Fruit fly (Drosophila melanogaster) whole organism, embryonic: Measurements from ENCODE around the gene Prosbeta2.

Experiments
- Asciz ChIP-seq: fragments of 200-800 bp; sonication (Bioruptor generic); optimal IDR thresholded peaks from 2 replicates; lab custom pipeline; 2017; ENCODE audit warnings: missing biosample characterization, mild to moderate bottlenecking, missing genetic modification characterization, missing genetic modification reagents
- Atf6 ChIP-seq: fragments of 200-800 bp; sonication (Bioruptor generic); IDR thresholded peaks from 2 replicates; pipeline ENCODE4 v1.3.6; 2022; ENCODE audit warnings: missing biosample characterization, missing genetic modification characterization
- Blimp-1 ChIP-seq: fragments of 200-800 bp; sonication (Bioruptor generic); optimal IDR thresholded peaks from 3 replicates; lab custom pipeline; 2018; ENCODE audit warnings: missing biosample characterization, missing genetic modification characterization, mild to moderate bottlenecking, moderate library complexity, missing genetic modification reagents
- Bteb2 ChIP-seq: fragments of 200-800 bp; sonication (Bioruptor generic); optimal IDR thresholded peaks from 2 replicates; lab custom pipeline; 2016; ENCODE audit warnings: missing biosample characterization, missing genetic modification characterization
- CG11093 ChIP-seq: fragments of 200-800 bp; sonication (Bioruptor generic); IDR thresholded peaks from 3 replicates; pipeline ENCODE4 v1.3.6; 2022; ENCODE audit warnings: missing biosample characterization, missing genetic modification characterization
- CG15479 ChIP-seq: fragments of 200-800 bp; sonication (Bioruptor generic); optimal IDR thresholded peaks from 3 replicates; lab custom pipeline; 2019; ENCODE audit warnings: missing biosample characterization, mild to moderate bottlenecking, missing genetic modification characterization, moderate library complexity
- CG17912 ChIP-seq: fragments of 200-800 bp; sonication (Bioruptor generic); optimal IDR thresholded peaks from 2 replicates; lab custom pipeline; 2018; ENCODE audit warnings: missing biosample characterization, mild to moderate bottlenecking, missing genetic modification characterization
- CG1792 ChIP-seq: fragments of 200-800 bp; sonication (Bioruptor generic); optimal IDR thresholded peaks from 2 replicates; lab custom pipeline; 2016; ENCODE audit warnings: missing biosample characterization, missing genetic modification characterization
- CG18476 ChIP-seq: fragments of 200-800 bp; sonication (Bioruptor generic); optimal IDR thresholded peaks from 2 replicates; lab custom pipeline; 2016; ENCODE audit warnings: missing biosample characterization, mild to moderate bottlenecking, missing genetic modification characterization
- CG2116 ChIP-seq: fragments of 200-800 bp; sonication (Bioruptor generic); optimal IDR thresholded peaks from 3 replicates; lab custom pipeline; 2018; ENCODE audit warnings: missing biosample characterization, mild to moderate bottlenecking, missing genetic modification characterization
- CG31365 ChIP-seq: fragments of 200-800 bp; sonication (Bioruptor generic); optimal IDR thresholded peaks from 2 replicates; lab custom pipeline; 2018; ENCODE audit warnings: missing biosample characterization, mild to moderate bottlenecking, missing genetic modification characterization
- CG33213 ChIP-seq: fragments of 200-800 bp; sonication (Bioruptor generic); optimal IDR thresholded peaks from 3 replicates; lab custom pipeline; 2016; ENCODE audit warnings: missing biosample characterization, missing genetic modification characterization
- CG42726 ChIP-seq: fragments of 200-800 bp; sonication (Bioruptor generic); IDR thresholded peaks from 2 replicates; pipeline ENCODE4 v1.3.6; 2022; ENCODE audit warnings: missing biosample characterization, missing genetic modification characterization; ENCODE audit not compliant: partially characterized antibody
- CG4282 ChIP-seq: fragments of 200-800 bp; sonication (Bioruptor generic); optimal IDR thresholded peaks from 2 replicates; lab custom pipeline; 2016; ENCODE audit warnings: missing biosample characterization, missing genetic modification characterization
- CG7963 ChIP-seq: fragments of 200-800 bp; sonication (Bioruptor generic); IDR thresholded peaks from 3 replicates; pipeline ENCODE4 v1.3.6; 2022; ENCODE audit warnings: missing biosample characterization, missing genetic modification characterization; ENCODE audit not compliant: partially characterized antibody
- CrebB ChIP-seq: fragments of 200-800 bp; sonication (Bioruptor generic); optimal IDR thresholded peaks from 3 replicates; lab custom pipeline; 2018; ENCODE audit warnings: missing biosample characterization, mild to moderate bottlenecking, missing genetic modification characterization
- D ChIP-seq, 2 experiments: fragments of 200-800 bp in 1 of 2; fragments of >200 bp in 1 of 2; sonication (Bioruptor generic) in 1 of 2; optimal IDR thresholded peaks; 2 replicates in 1 of 2; 3 replicates in 1 of 2; lab custom pipeline; 2017; ENCODE audit warnings: mild to moderate bottlenecking in 1 of 2, missing biosample characterization in 1 of 2, missing genetic modification characterization in 1 of 2, missing genetic modification reagents in 1 of 2
- Dad ChIP-seq: fragments of 200-800 bp; sonication (Bioruptor generic); optimal IDR thresholded peaks from 3 replicates; lab custom pipeline; 2016; ENCODE audit warnings: missing biosample characterization, missing genetic modification characterization
- Dip3 ChIP-seq: fragments of 200-800 bp; sonication (Bioruptor generic); optimal IDR thresholded peaks from 3 replicates; lab custom pipeline; 2016; ENCODE audit warnings: missing biosample characterization, missing genetic modification characterization
- Ets65A ChIP-seq: fragments of 200-800 bp; sonication (Bioruptor generic); peaks from one replicate; lab custom pipeline; 2016; ENCODE audit warnings: missing biosample characterization, missing genetic modification characterization
- GATAe ChIP-seq: fragments of 200-800 bp; sonication (Bioruptor generic); conservative IDR thresholded peaks from 2 replicates; pipeline ENCODE4 v1.3.6; 2022; ENCODE audit warnings: missing biosample characterization, missing genetic modification characterization
- Hr51 ChIP-seq, 2 experiments: fragments of 200-800 bp; sonication (Bioruptor generic); optimal IDR thresholded peaks; 2 replicates in 1 of 2; 3 replicates in 1 of 2; lab custom pipeline; 2016 to 2018; ENCODE audit warnings: missing biosample characterization in 2 of 2, missing genetic modification characterization in 2 of 2, mild to moderate bottlenecking in 1 of 2, moderate library complexity in 1 of 2
- Oli ChIP-seq: fragments of 200-800 bp; sonication (Bioruptor generic); optimal IDR thresholded peaks from 2 replicates; lab custom pipeline; 2018; ENCODE audit warnings: missing biosample characterization, mild to moderate bottlenecking, missing genetic modification characterization, moderate library complexity
- Opbp ChIP-seq: fragments of 200-800 bp; sonication (Bioruptor generic); IDR thresholded peaks from 3 replicates; pipeline ENCODE4 v1.3.6; 2022; ENCODE audit warnings: missing biosample characterization, missing genetic modification characterization; ENCODE audit not compliant: partially characterized antibody
- Side ChIP-seq: fragments of 200-800 bp; sonication (Bioruptor generic); optimal IDR thresholded peaks from 2 replicates; lab custom pipeline; 2016; ENCODE audit warnings: missing biosample characterization, missing genetic modification characterization
- Six4 ChIP-seq: fragments of 200-800 bp; sonication (Bioruptor generic); optimal IDR thresholded peaks from 2 replicates; lab custom pipeline; 2016; ENCODE audit warnings: missing biosample characterization, missing genetic modification characterization
- Stat92E ChIP-seq, 3 experiments: fragments of >200 bp in 2 of 3; fragments of 200-800 bp in 1 of 3; sonication (Bioruptor generic) in 1 of 3; optimal IDR thresholded peaks; 2 replicates each; lab custom pipeline; 2017 to 2019; ENCODE audit warnings: missing biosample characterization in 3 of 3, missing genetic modification characterization in 3 of 3, mild to moderate bottlenecking in 1 of 3, moderate library complexity in 1 of 3
- abd-A ChIP-seq: fragments of 200-800 bp; sonication (Bioruptor generic); optimal IDR thresholded peaks from 3 replicates; lab custom pipeline; 2019; ENCODE audit warnings: missing biosample characterization, mild to moderate bottlenecking, missing genetic modification characterization, moderate library complexity
- bowl ChIP-seq: fragments of 200-800 bp; sonication (Bioruptor generic); IDR thresholded peaks from 2 replicates; pipeline ENCODE4 v1.3.6; 2022; ENCODE audit warnings: missing biosample characterization, missing genetic modification characterization
- cad ChIP-seq: fragments of >200 bp; optimal IDR thresholded peaks from 2 replicates; lab custom pipeline; 2017; ENCODE audit warnings: missing biosample characterization, missing genetic modification characterization
- chm ChIP-seq: fragments of 200-800 bp; sonication (Bioruptor generic); IDR thresholded peaks from 2 replicates; pipeline ENCODE4 v1.3.6; 2022; ENCODE audit warnings: missing biosample characterization, missing genetic modification characterization
- ci ChIP-seq: fragments of 200-800 bp; sonication (Bioruptor generic); IDR thresholded peaks from 3 replicates; pipeline ENCODE4 v1.3.6; 2022; ENCODE audit warnings: missing biosample characterization, missing genetic modification characterization
- crol ChIP-seq: fragments of 200-800 bp; sonication (Bioruptor generic); IDR thresholded peaks from 2 replicates; pipeline ENCODE4 v1.3.6; 2022; ENCODE audit warnings: missing biosample characterization, missing genetic modification characterization
- dimm ChIP-seq: fragments of 200-800 bp; sonication (Bioruptor generic); IDR thresholded peaks from 2 replicates; pipeline ENCODE4 v1.3.6; 2022; ENCODE audit warnings: missing biosample characterization, missing genetic modification characterization
- gcm ChIP-seq: fragments of 200-800 bp; sonication (Bioruptor generic); optimal IDR thresholded peaks from 2 replicates; lab custom pipeline; 2019; ENCODE audit warnings: missing biosample characterization, mild to moderate bottlenecking, missing genetic modification characterization, moderate library complexity
- gem ChIP-seq: fragments of 200-800 bp; sonication (Bioruptor generic); optimal IDR thresholded peaks from 2 replicates; lab custom pipeline; 2019; ENCODE audit warnings: missing biosample characterization, mild to moderate bottlenecking, missing genetic modification characterization, moderate library complexity
- gsb ChIP-seq: fragments of 200-800 bp; sonication (Bioruptor generic); IDR thresholded peaks from 2 replicates; pipeline ENCODE4 v1.3.6; 2022; ENCODE audit warnings: missing biosample characterization, missing genetic modification characterization
- ham ChIP-seq: fragments of 200-800 bp; sonication (Bioruptor generic); IDR thresholded peaks from 2 replicates; pipeline ENCODE4 v1.3.6; 2022; ENCODE audit warnings: missing biosample characterization, missing genetic modification characterization
- kni ChIP-seq: fragments of 200-800 bp; sonication (Bioruptor generic); optimal IDR thresholded peaks from 3 replicates; lab custom pipeline; 2017; ENCODE audit warnings: mild to moderate bottlenecking, missing biosample characterization, missing genetic modification reagents, missing genetic modification characterization
- lbe ChIP-seq: fragments of 200-800 bp; sonication (Bioruptor generic); optimal IDR thresholded peaks from 2 replicates; lab custom pipeline; 2016; ENCODE audit warnings: missing biosample characterization, mild to moderate bottlenecking, missing genetic modification characterization
- lola ChIP-seq, 3 experiments: fragments of >200 bp in 2 of 3; fragments of 200-800 bp in 1 of 3; sonication (Bioruptor generic) in 1 of 3; optimal IDR thresholded peaks; 2 replicates each; lab custom pipeline; 2017 to 2019; ENCODE audit warnings: missing biosample characterization in 3 of 3, missing genetic modification characterization in 3 of 3, mild to moderate bottlenecking in 1 of 3, moderate library complexity in 1 of 3
- mld ChIP-seq: fragments of 200-800 bp; sonication (Bioruptor generic); IDR thresholded peaks from 3 replicates; pipeline ENCODE4 v1.3.6; 2022; ENCODE audit warnings: missing biosample characterization, missing genetic modification characterization; ENCODE audit not compliant: partially characterized antibody
- oc ChIP-seq: fragments of 200-800 bp; sonication (Bioruptor generic); optimal IDR thresholded peaks from 2 replicates; lab custom pipeline; 2018; ENCODE audit warnings: missing biosample characterization, mild to moderate bottlenecking, missing genetic modification characterization, moderate library complexity
- prd ChIP-seq, 3 experiments: fragments of >200 bp in 2 of 3; fragments of 200-800 bp in 1 of 3; sonication (Bioruptor generic) in 1 of 3; optimal IDR thresholded peaks in 2 of 3; IDR thresholded peaks in 1 of 3; 2 replicates in 2 of 3; 3 replicates in 1 of 3; pipeline versions ENCODE4 v1.3.6 to Lab custom; 2017 to 2022; ENCODE audit warnings: missing biosample characterization in 1 of 3, missing genetic modification characterization in 1 of 3
- rib ChIP-seq: fragments of 200-800 bp; sonication (Bioruptor generic); IDR thresholded peaks from 2 replicates; pipeline ENCODE4 v1.3.6; 2022; ENCODE audit warnings: missing biosample characterization, missing genetic modification characterization
- tll ChIP-seq, 2 experiments: fragments of 200-800 bp in 1 of 2; fragments of >200 bp in 1 of 2; sonication (Bioruptor generic) in 1 of 2; optimal IDR thresholded peaks; 2 replicates each; lab custom pipeline; 2017 to 2019; ENCODE audit warnings: missing biosample characterization in 2 of 2, missing genetic modification characterization in 2 of 2, mild to moderate bottlenecking in 1 of 2, moderate library complexity in 1 of 2
- zen2 ChIP-seq: fragments of 200-800 bp; sonication (Bioruptor generic); IDR thresholded peaks from 3 replicates; pipeline ENCODE4 v1.3.6; 2022; ENCODE audit warnings: missing biosample characterization, missing genetic modification characterization; ENCODE audit not compliant: partially characterized antibody

Prosbeta2 gene

DNA sequence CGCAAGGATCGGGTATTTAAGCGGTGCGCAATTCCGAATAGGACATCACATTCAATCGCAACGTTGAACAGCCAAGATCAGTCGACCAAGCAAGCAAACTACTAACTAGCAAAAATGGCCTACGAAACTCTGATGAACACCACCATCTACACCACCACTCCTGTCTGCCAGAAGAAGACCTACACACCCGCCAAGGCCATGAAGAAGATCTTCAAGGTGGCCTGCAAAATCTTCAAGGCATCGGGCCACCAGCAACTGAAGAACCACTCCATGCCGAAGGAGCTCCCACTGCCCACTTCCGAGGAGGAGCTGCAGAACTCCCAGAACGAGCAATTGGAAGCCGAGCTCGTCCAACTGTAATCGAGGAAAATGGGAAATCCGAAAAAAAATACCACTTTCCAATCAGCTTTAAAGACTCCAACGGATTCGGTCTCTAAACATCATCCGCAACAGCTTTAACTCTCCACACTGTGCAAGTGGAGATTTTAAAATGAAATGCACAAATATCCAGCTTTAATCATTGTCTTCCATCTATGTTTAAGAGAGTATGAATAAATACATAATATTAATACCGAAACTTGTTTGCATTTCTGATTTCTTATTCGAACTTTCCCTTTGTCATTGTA, 27.0 kb upstream of the Prosbeta2 start, which contains the start of gene Brd (continued):
- no peak for TF ChIP-seq CG33213 (GFP tag; lab: Kevin White, UChicago)
- no peak for TF ChIP-seq prd (optimal IDR thresholded peaks at IDR 0.05; lab: Kevin White, UChicago)
- peak; percentile 23; the same call in 1 of the 3 replicates for TF ChIP-seq prd (GFP tag; IDR thresholded peaks at IDR 0.05; lab: Robert Waterston, UW)
- peak in 1 of 2 experiments; percentile 15 for TF ChIP-seq Hr51 (GFP tag; optimal IDR thresholded peaks at IDR 0.05; lab: Kevin White, UChicago)
- TF ChIP-seq Dad, result no peak
- TF ChIP-seq oc, result peak; percentile 31
- TF ChIP-seq Atf6 (GFP tag; lab: Robert Waterston, UW), result no peak
- TF ChIP-seq abd-A (tag; lab: Kevin White, UChicago), result no peak
- TF ChIP-seq ci (GFP tag; lab: Robert Waterston, UW), result 0 out of 3 replicates have a peak, but pooled peaks have one; percentile 3
- TF ChIP-seq gem, result no peak
- no peak for TF ChIP-seq GATAe (GFP tag; lab: Robert Waterston, UW)
- TF ChIP-seq CG42726 (GFP tag; lab: Robert Waterston, UW), result no peak
- no peak for TF ChIP-seq ham (GFP tag; lab: Robert Waterston, UW)
- no peak for TF ChIP-seq CG7963
- no peak for TF ChIP-seq CG1792 (GFP tag; lab: Kevin White, UChicago)
- TF ChIP-seq CrebB, result no peak
- TF ChIP-seq, all 482 proteins: peak for 26

DNA sequence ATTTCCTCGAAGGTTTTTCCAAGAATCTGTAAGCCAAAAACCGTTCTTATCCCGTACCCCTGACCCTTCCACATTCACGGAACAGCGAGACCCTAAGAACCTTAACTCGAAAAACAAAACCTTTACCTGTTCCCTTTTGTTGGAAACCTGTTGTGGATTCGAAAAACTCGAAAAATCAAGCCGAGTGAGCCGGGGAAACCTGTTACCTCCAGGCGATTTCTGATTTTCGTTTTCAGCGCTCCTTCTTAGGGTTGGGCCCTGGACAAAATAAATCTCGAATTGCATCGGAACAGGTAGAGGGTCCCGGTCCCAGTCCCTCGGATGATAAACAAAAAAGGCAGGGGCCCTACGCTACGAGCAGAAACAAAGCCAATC, 26.5 kb upstream of the Prosbeta2 start:
- TF ChIP-seq Asciz (GFP tag; lab: Kevin White, UChicago) (no peak), CG11093 (GFP tag; lab: Robert Waterston, UW) (no peak), gcm (no peak), ham (GFP tag; lab: Robert Waterston, UW) (no peak), zen2 (GFP tag; lab: Robert Waterston, UW) (no peak), tll (GFP tag; optimal IDR thresholded peaks at IDR 0.05; lab: Kevin White, UChicago) (peak in 1 of 2 experiments; percentile 92), lbe (GFP tag; lab: Kevin White, UChicago) (peak; percentile 67), dimm (no peak), Six4 (GFP tag; lab: Kevin White, UChicago) (no peak), gsb (no peak), rib (GFP tag; lab: Robert Waterston, UW) (0 out of 2 replicates have a peak, but pooled peaks have one; percentile 12), Stat92E (GFP tag; optimal IDR thresholded peaks at IDR 0.05; lab: Kevin White, UChicago) (peak in 1 of 3 experiments; percentile 98), crol (GFP tag; lab: Robert Waterston, UW) (peak; percentile 39), cad (GFP tag; lab: Kevin White, UChicago) (peak; percentile 48), mld (GFP tag; lab: Robert Waterston, UW) (no peak), bowl (GFP tag; lab: Robert Waterston, UW) (no peak), CG18476 (GFP tag; lab: Kevin White, UChicago) (no peak), Side (GFP tag; lab: Kevin White, UChicago) (no peak), lola (GFP tag; optimal IDR thresholded peaks at IDR 0.05; lab: Kevin White, UChicago) (no peak), kni (GFP tag; lab: Kevin White, UChicago) (peak; percentile 63), Dip3 (GFP tag; lab: Kevin White, UChicago) (no peak), CG2116 (GFP tag; lab: Kevin White, UChicago) (no peak), CG15479 (GFP tag; lab: Kevin White, UChicago) (peak; percentile 61), chm (GFP tag; lab: Robert Waterston, UW) (peak; percentile 35; the same call in 1 of the 2 replicates), CG31365 (tag; lab: Kevin White, UChicago) (no peak), Opbp (GFP tag; lab: Robert Waterston, UW) (peak; percentile 15; the same call in 1 of the 3 replicates), Blimp-1 (GFP tag; lab: Kevin White, UChicago) (peak; percentile 51), CG4282 (no peak), CG17912 (GFP tag; lab: Kevin White, UChicago) (no peak), Bteb2 (GFP tag; lab: Kevin White, UChicago) (no peak), Oli (no peak), D (optimal IDR thresholded peaks at IDR 0.05; lab: Kevin White, UChicago) (peak; percentile 28), D (GFP tag; optimal IDR thresholded peaks at IDR 0.05; lab: Kevin White, UChicago) (no peak), Ets65A (no peak)
